Worm (Caenorhabditis elegans) whole organism, L2 larva: ENCODE measurements around the gene T01G5.6.

Source experiments
- R02D3.7 ChIP-seq: fragments of 150-350 bp; optimal IDR thresholded peaks from 2 replicates; lab custom pipeline; 2014; ENCODE audit warnings: missing biosample characterization, missing genetic modification characterization
- ama-1 ChIP-seq: fragments of 150-350 bp; optimal IDR thresholded peaks from 2 replicates; lab custom pipeline; 2018; ENCODE audit warnings: inconsistent platforms
- elt-3 ChIP-seq: sonication (generic microtip); optimal IDR thresholded peaks from 2 replicates; lab custom pipeline; 2017; ENCODE audit warnings: missing biosample characterization, missing genetic modification characterization
- fos-1 ChIP-seq: fragments of 150-350 bp; optimal IDR thresholded peaks from 2 replicates; lab custom pipeline; 2014; ENCODE audit warnings: missing biosample characterization, missing genetic modification characterization
- nhr-11 ChIP-seq: fragments of 150-350 bp; optimal IDR thresholded peaks from 2 replicates; lab custom pipeline; 2014; ENCODE audit warnings: missing biosample characterization, missing genetic modification characterization
- nhr-23 ChIP-seq: fragments of 150-350 bp; optimal IDR thresholded peaks from 2 replicates; lab custom pipeline; 2014; ENCODE audit warnings: missing biosample characterization, missing genetic modification reagents, missing genetic modification characterization
- snpc-4 ChIP-seq: fragments of 150-350 bp; optimal IDR thresholded peaks from 2 replicates; lab custom pipeline; 2014; ENCODE audit warnings: missing biosample characterization, missing genetic modification characterization
- unc-55 ChIP-seq: fragments of 150-350 bp; sonication (generic microtip); optimal IDR thresholded peaks from 3 replicates; lab custom pipeline; 2014; ENCODE audit warnings: missing biosample characterization, missing genetic modification reagents, missing genetic modification characterization
- ztf-11 ChIP-seq: sonication (generic microtip); optimal IDR thresholded peaks from 2 replicates; lab custom pipeline; 2017; ENCODE audit warnings: missing biosample characterization, missing genetic modification characterization
- ztf-4 ChIP-seq: fragments of 150-350 bp; optimal IDR thresholded peaks from 2 replicates; lab custom pipeline; 2014; ENCODE audit warnings: missing biosample characterization, missing genetic modification characterization

DNA sequence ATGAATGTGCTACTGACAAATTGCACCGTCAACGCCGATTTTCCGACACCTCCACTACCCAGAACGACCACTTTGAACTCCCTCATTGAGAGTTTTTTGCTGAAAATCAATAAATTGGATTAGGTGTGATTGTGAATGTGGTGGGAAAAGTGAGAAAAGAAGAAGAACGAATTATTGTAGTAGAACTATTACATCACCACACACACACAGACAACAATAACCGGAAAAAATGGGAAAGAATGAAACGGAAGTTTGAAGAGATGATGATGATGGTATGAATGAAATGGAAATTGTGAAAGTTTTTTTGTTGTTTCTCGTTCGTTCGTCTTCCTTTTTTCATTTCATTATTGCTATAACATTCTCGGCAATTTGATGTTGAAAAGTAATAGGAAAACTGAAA is 49.9 kb downstream of the T01G5.6 start, which contains the start of gene rap-2:
- TF ChIP-seq elt-3 (no peak), unc-55 (GFP tag; lab: Kevin White, UChicago) (no peak), ama-1 (no peak), ztf-11 (tag; lab: Kevin White, UChicago) (no peak), R02D3.7 (tag; lab: Kevin White, UChicago) (no peak), nhr-11 (tag; lab: Kevin White, UChicago) (no peak), fos-1 (tag; lab: Kevin White, UChicago) (no peak), snpc-4 (tag; lab: Kevin White, UChicago) (no peak), nhr-23 (tag; lab: Kevin White, UChicago) (no peak), ztf-4 (tag; lab: Kevin White, UChicago) (no peak)
